Fruit fly (Drosophila melanogaster): ENCODE measurements around the gene CG34355.

CG34355 gene

dm6 chr3R:23872606-23873192 is 69.0 kb downstream of the CG34355 start (continued):
- no peak for TF ChIP-seq NC2α (GFP tag; optimal IDR thresholded peaks at IDR 0.05)
- TF ChIP-seq Gsc (GFP tag; IDR thresholded peaks at IDR 0.05) = no peak
- peak; percentile 33 for TF ChIP-seq Hr3 (GFP tag; optimal IDR thresholded peaks at IDR 0.05)
- TF ChIP-seq dysf (GFP tag; IDR thresholded peaks at IDR 0.05) = no peak; the same call in 2 of the 3 replicates
- TF ChIP-seq so (GFP tag; IDR thresholded peaks at IDR 0.05) = no peak
- TF ChIP-seq CG2116 (GFP tag; optimal IDR thresholded peaks at IDR 0.05) = no peak
- no peak for TF ChIP-seq CG4282 (GFP tag; optimal IDR thresholded peaks at IDR 0.05)
- no peak for TF ChIP-seq nerfin-1 (tag; optimal IDR thresholded peaks at IDR 0.05)
- peak; percentile 32 for TF ChIP-seq ewg (GFP tag; optimal IDR thresholded peaks at IDR 0.05)
- peak; percentile 22 for TF ChIP-seq CG12769 (tag; optimal IDR thresholded peaks at IDR 0.05)
- TF ChIP-seq odd (GFP tag; optimal IDR thresholded peaks at IDR 0.05) = no peak
- no peak for TF ChIP-seq CG12104 (GFP tag; optimal IDR thresholded peaks at IDR 0.05)
- TF ChIP-seq cato (GFP tag; optimal IDR thresholded peaks at IDR 0.05; ENCODE audit: borderline replicate concordance) = no peak
- TF ChIP-seq trem (tag; optimal IDR thresholded peaks at IDR 0.05) = peak; percentile 17
- TF ChIP-seq lab (GFP tag; optimal IDR thresholded peaks at IDR 0.05) = peak; percentile 74
- TF ChIP-seq sens (GFP tag) = peak; percentile 94
- no peak for TF ChIP-seq CG4707 (GFP tag; optimal IDR thresholded peaks at IDR 0.05)
- TF ChIP-seq Sin3A (optimal IDR thresholded peaks at IDR 0.05) = no peak
- TF ChIP-seq CG8290 (GFP tag; optimal IDR thresholded peaks at IDR 0.05) = peak; percentile 25
- TF ChIP-seq CG8290 (tag; optimal IDR thresholded peaks at IDR 0.05) = no peak
- TF ChIP-seq Bdp1 (GFP tag; optimal IDR thresholded peaks at IDR 0.05) = no peak
- TF ChIP-seq stc (GFP tag; IDR thresholded peaks at IDR 0.05) = no peak
- TF ChIP-seq chm (GFP tag; IDR thresholded peaks at IDR 0.05) = 0 out of 2 replicates have a peak, but pooled peaks have one; percentile 14
- TF ChIP-seq Scr (GFP tag; IDR thresholded peaks at IDR 0.05; ENCODE audit: partially characterized antibody) = no peak
- TF ChIP-seq Deaf1 (tag; optimal IDR thresholded peaks at IDR 0.05) = no peak
- no peak for TF ChIP-seq Opbp (GFP tag; IDR thresholded peaks at IDR 0.05; ENCODE audit: partially characterized antibody)
- TF ChIP-seq crc (GFP tag; optimal IDR thresholded peaks at IDR 0.05) = no peak
- no peak for TF ChIP-seq CG4730 (GFP tag; IDR thresholded peaks at IDR 0.05)
- 0 out of 3 replicates have a peak, but pooled peaks have one; percentile 17 for TF ChIP-seq tgo (GFP tag; IDR thresholded peaks at IDR 0.05)
- peak; percentile 3 for TF ChIP-seq shn (GFP tag; optimal IDR thresholded peaks at IDR 0.05)
- peak; percentile 43 for TF ChIP-seq CG10209 (GFP tag; optimal IDR thresholded peaks at IDR 0.05)
- no peak for TF ChIP-seq CG34224 (GFP tag; IDR thresholded peaks at IDR 0.05; ENCODE audit: partially characterized antibody)
- TF ChIP-seq CG6654 (GFP tag; optimal IDR thresholded peaks at IDR 0.05) = peak; percentile 4
- no peak for TF ChIP-seq CG15011 (GFP tag; optimal IDR thresholded peaks at IDR 0.05)
- TF ChIP-seq CG11398 (GFP tag; optimal IDR thresholded peaks at IDR 0.05) = no peak
- TF ChIP-seq disco-r (GFP tag; optimal IDR thresholded peaks at IDR 0.05) = no peak
- TF ChIP-seq vvl (GFP tag; IDR thresholded peaks at IDR 0.05) = 0 out of 2 replicates have a peak, but pooled peaks have one; percentile 10
- TF ChIP-seq row (GFP tag; IDR thresholded peaks at IDR 0.05) = peak; percentile 66
- no peak for TF ChIP-seq CG3838 (GFP tag; optimal IDR thresholded peaks at IDR 0.05)
- peak; percentile 19 for TF ChIP-seq oc (tag; optimal IDR thresholded peaks at IDR 0.05)
- TF ChIP-seq rib (GFP tag; IDR thresholded peaks at IDR 0.05) = no peak
- TF ChIP-seq dm (GFP tag; optimal IDR thresholded peaks at IDR 0.05) = no peak
- no peak for TF ChIP-seq dati (GFP tag; IDR thresholded peaks at IDR 0.05)
- TF ChIP-seq ci (GFP tag; IDR thresholded peaks at IDR 0.05) = peak; percentile 27; the same call in 1 of the 3 replicates
- no peak for TF ChIP-seq CG2202 (tag; optimal IDR thresholded peaks at IDR 0.05)
- peak; percentile 23 for TF ChIP-seq Six4 (GFP tag; optimal IDR thresholded peaks at IDR 0.05)
- no peak for TF ChIP-seq tx (GFP tag; optimal IDR thresholded peaks at IDR 0.05)
- TF ChIP-seq Dref (GFP tag; IDR thresholded peaks at IDR 0.05) = no peak
- no peak for TF ChIP-seq ato (GFP tag; IDR thresholded peaks at IDR 0.05; ENCODE audit: partially characterized antibody)
- no peak for TF ChIP-seq CG7963 (GFP tag; IDR thresholded peaks at IDR 0.05; ENCODE audit: partially characterized antibody)
- TF ChIP-seq NfI (GFP tag; optimal IDR thresholded peaks at IDR 0.05) = no peak
- TF ChIP-seq toy (GFP tag; IDR thresholded peaks at IDR 0.05) = no peak

Measured in whole organism, embryonic.